Worm (Caenorhabditis elegans) whole organism, L4 larva: ENCODE measurements around the gene moc-6.

ENCODE experiments used
- aha-1 ChIP-seq: fragments of 150-350 bp; peaks from one replicate; lab custom pipeline; 2014; ENCODE audit warnings: missing biosample characterization, missing genetic modification characterization
- ama-1 ChIP-seq: fragments of 150-350 bp; optimal IDR thresholded peaks from 2 replicates; lab custom pipeline; 2014; ENCODE audit warnings: inconsistent platforms, mixed read lengths
- dpl-1 ChIP-seq: fragments of 150-350 bp; optimal IDR thresholded peaks from 2 replicates; lab custom pipeline; 2014; ENCODE audit warnings: missing biosample characterization, missing genetic modification reagents, missing genetic modification characterization
- fkh-10 ChIP-seq: fragments of 150-350 bp; optimal IDR thresholded peaks from 2 replicates; lab custom pipeline; 2014; ENCODE audit warnings: missing biosample characterization, missing genetic modification reagents, missing genetic modification characterization
- lir-3 ChIP-seq: sonication (generic microtip); optimal IDR thresholded peaks from 2 replicates; lab custom pipeline; 2016; ENCODE audit warnings: mild to moderate bottlenecking, missing genetic modification characterization, missing compliant biosample characterization
- mep-1 ChIP-seq: fragments of 150-350 bp; sonication (generic microtip); optimal IDR thresholded peaks from 3 replicates; lab custom pipeline; 2014; ENCODE audit warnings: missing biosample characterization, missing genetic modification characterization

DNA sequence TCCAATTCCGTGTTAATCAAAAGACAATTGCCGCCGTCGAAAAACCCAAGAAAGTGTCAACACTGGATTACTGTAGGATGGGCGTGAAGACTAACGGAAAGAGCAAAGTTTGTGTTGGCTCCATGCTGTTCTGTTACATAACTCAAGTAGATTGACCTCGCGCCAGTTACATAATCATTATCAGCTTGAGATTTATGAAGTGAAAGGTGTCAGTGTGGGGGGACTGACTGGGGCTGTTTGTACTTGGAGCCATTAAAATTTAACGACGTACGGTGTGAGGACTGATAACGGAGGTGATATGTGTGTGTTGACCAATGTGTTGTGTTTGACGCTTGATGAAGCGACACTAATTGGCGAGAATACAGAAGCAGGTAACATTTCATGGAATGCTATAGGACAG, 49.0 kb upstream of the moc-6 start:
- TF ChIP-seq ama-1 (lab: Kevin White, UChicago) (no peak), fkh-10 (no peak), mep-1 (no peak), aha-1 (tag; lab: Kevin White, UChicago) (no peak), dpl-1 (GFP tag; lab: Kevin White, UChicago) (no peak), lir-3 (tag; lab: Kevin White, UChicago) (no peak)
